Fruit fly (Drosophila melanogaster) whole organism, prepupa: ENCODE data around the gene CG42544.

ENCODE experiments used
- Blimp-1 ChIP-seq: fragments of 200-800 bp; sonication (Bioruptor generic); optimal IDR thresholded peaks from 3 replicates; lab custom pipeline; 2017; ENCODE audit warnings: missing biosample characterization, missing genetic modification characterization, mild to moderate bottlenecking, moderate library complexity, missing genetic modification reagents
- CG11762 ChIP-seq: fragments of 200-800 bp; sonication (Bioruptor generic); optimal IDR thresholded peaks from 3 replicates; lab custom pipeline; 2016; ENCODE audit warnings: missing biosample characterization, missing genetic modification characterization; ENCODE audit not compliant: insufficient read depth
- CG15336 ChIP-seq: fragments of 200-800 bp; sonication (Bioruptor generic); IDR thresholded peaks from 2 replicates; pipeline ENCODE4 v1.3.6; 2022; ENCODE audit warnings: missing biosample characterization, missing genetic modification characterization
- CG1621 ChIP-seq: fragments of 200-800 bp; sonication (Bioruptor generic); optimal IDR thresholded peaks from 3 replicates; lab custom pipeline; 2018; ENCODE audit warnings: missing biosample characterization, mild to moderate bottlenecking, missing genetic modification characterization
- CG16779 ChIP-seq: fragments of 200-800 bp; sonication (Bioruptor generic); optimal IDR thresholded peaks from 3 replicates; lab custom pipeline; 2017; ENCODE audit warnings: missing biosample characterization, mild to moderate bottlenecking, missing genetic modification characterization
- CG3032 ChIP-seq: fragments of 200-800 bp; optimal IDR thresholded peaks from 2 replicates; lab custom pipeline; 2019; ENCODE audit warnings: missing biosample characterization, mild to moderate bottlenecking, missing genetic modification characterization, moderate library complexity
- CG32006 ChIP-seq: fragments of 200-800 bp; sonication (Bioruptor generic); optimal IDR thresholded peaks from 3 replicates; lab custom pipeline; 2017; ENCODE audit warnings: missing biosample characterization, mild to moderate bottlenecking, missing genetic modification characterization
- CG6163 ChIP-seq: fragments of 200-800 bp; sonication (Bioruptor generic); IDR thresholded peaks from 3 replicates; pipeline ENCODE4 v1.3.6; 2022; ENCODE audit warnings: missing biosample characterization, missing genetic modification characterization
- CG6808 ChIP-seq: fragments of 200-800 bp; sonication (Bioruptor generic); optimal IDR thresholded peaks from 3 replicates; lab custom pipeline; 2017; ENCODE audit warnings: missing biosample characterization, missing genetic modification characterization, mild to moderate bottlenecking, moderate library complexity, missing genetic modification reagents
- CG6854 ChIP-seq: fragments of 200-800 bp; sonication (Bioruptor generic); optimal IDR thresholded peaks from 2 replicates; lab custom pipeline; 2017; ENCODE audit warnings: missing biosample characterization, mild to moderate bottlenecking, missing genetic modification characterization
- CG7368 ChIP-seq: fragments of 200-800 bp; sonication (Bioruptor generic); optimal IDR thresholded peaks from 3 replicates; lab custom pipeline; 2016; ENCODE audit warnings: missing biosample characterization, missing genetic modification characterization
- CG8119 ChIP-seq: fragments of 200-800 bp; sonication (Bioruptor generic); IDR thresholded peaks from 3 replicates; pipeline ENCODE4 v1.3.6; 2022; ENCODE audit warnings: missing biosample characterization, missing genetic modification characterization
- CG8319 ChIP-seq: fragments of 200-800 bp; sonication (Bioruptor generic); optimal IDR thresholded peaks from 3 replicates; lab custom pipeline; 2016; ENCODE audit warnings: missing biosample characterization, missing genetic modification characterization
- Eip78C ChIP-seq: fragments of 200-800 bp; sonication (Bioruptor generic); peaks from one replicate; lab custom pipeline; 2016; ENCODE audit warnings: missing biosample characterization, missing genetic modification characterization
- Eip93F ChIP-seq: fragments of 200-800 bp; sonication (Bioruptor generic); optimal IDR thresholded peaks from 2 replicates; lab custom pipeline; 2016; ENCODE audit warnings: missing biosample characterization, mild to moderate bottlenecking, missing genetic modification characterization
- Ets96B ChIP-seq: fragments of 200-800 bp; optimal IDR thresholded peaks from 2 replicates; lab custom pipeline; 2019; ENCODE audit warnings: missing biosample characterization, mild to moderate bottlenecking, missing genetic modification characterization, moderate library complexity
- Hr4 ChIP-seq: fragments of 200-800 bp; sonication (Bioruptor generic); optimal IDR thresholded peaks from 3 replicates; lab custom pipeline; 2016; ENCODE audit warnings: missing biosample characterization, missing genetic modification characterization
- Lpt ChIP-seq: fragments of 200-800 bp; sonication (Bioruptor generic); optimal IDR thresholded peaks from 3 replicates; lab custom pipeline; 2016; ENCODE audit warnings: missing biosample characterization, missing genetic modification characterization
- achi ChIP-seq: fragments of 200-800 bp; sonication (Bioruptor generic); optimal IDR thresholded peaks from 3 replicates; lab custom pipeline; 2016; ENCODE audit warnings: missing biosample characterization, missing genetic modification characterization
- cyc ChIP-seq: fragments of 200-800 bp; sonication (Bioruptor generic); optimal IDR thresholded peaks from 3 replicates; lab custom pipeline; 2016; ENCODE audit warnings: missing biosample characterization, missing genetic modification characterization
- dac ChIP-seq: fragments of 200-800 bp; sonication (Bioruptor generic); optimal IDR thresholded peaks from 2 replicates; lab custom pipeline; 2017; ENCODE audit warnings: missing biosample characterization, mild to moderate bottlenecking, missing genetic modification characterization
- dsx ChIP-seq: fragments of 200-800 bp; optimal IDR thresholded peaks from 3 replicates; lab custom pipeline; 2019; ENCODE audit warnings: missing biosample characterization, mild to moderate bottlenecking, missing genetic modification characterization, moderate library complexity; ENCODE audit not compliant: poor library complexity, severe bottlenecking
- eg ChIP-seq: fragments of 200-800 bp; sonication (Bioruptor generic); IDR thresholded peaks from 3 replicates; pipeline ENCODE4 v1.3.6; 2022; ENCODE audit warnings: missing biosample characterization, missing genetic modification characterization
- fd85E ChIP-seq: fragments of 200-800 bp; sonication (Bioruptor generic); optimal IDR thresholded peaks from 3 replicates; lab custom pipeline; 2016; ENCODE audit warnings: missing biosample characterization, missing genetic modification characterization
- net ChIP-seq: fragments of 200-800 bp; sonication (Bioruptor generic); optimal IDR thresholded peaks from 3 replicates; lab custom pipeline; 2016; ENCODE audit warnings: missing biosample characterization, missing genetic modification characterization
- salr ChIP-seq, 2 experiments: fragments of 200-800 bp; sonication (Bioruptor generic); optimal IDR thresholded peaks; 3 replicates each; lab custom pipeline; 2016 to 2018; ENCODE audit warnings: missing biosample characterization in 2 of 2, missing genetic modification characterization in 2 of 2, mild to moderate bottlenecking in 1 of 2
- spab ChIP-seq: fragments of 200-800 bp; sonication (Bioruptor generic); optimal IDR thresholded peaks from 2 replicates; lab custom pipeline; 2017; ENCODE audit warnings: missing biosample characterization, mild to moderate bottlenecking, missing genetic modification characterization, missing genetic modification reagents
- ss ChIP-seq, 2 experiments: fragments of 200-800 bp; sonication (Bioruptor generic); optimal IDR thresholded peaks; 2 replicates in 1 of 2; 3 replicates in 1 of 2; lab custom pipeline; 2017 to 2018; ENCODE audit warnings: mild to moderate bottlenecking in 2 of 2, missing biosample characterization in 2 of 2, missing genetic modification characterization in 2 of 2, moderate library complexity in 1 of 2
- svp ChIP-seq: fragments of 200-800 bp; sonication (Bioruptor generic); peaks from one replicate; lab custom pipeline; 2016; ENCODE audit warnings: missing biosample characterization, missing genetic modification characterization
- topi ChIP-seq: fragments of 200-800 bp; sonication (Bioruptor generic); optimal IDR thresholded peaks from 3 replicates; lab custom pipeline; 2016; ENCODE audit warnings: missing biosample characterization, missing genetic modification characterization
- vri ChIP-seq: fragments of 200-800 bp; sonication (Bioruptor generic); optimal IDR thresholded peaks from 3 replicates; lab custom pipeline; 2016; ENCODE audit warnings: missing biosample characterization, mild to moderate bottlenecking, missing genetic modification characterization

The CG42544 gene

DNA sequence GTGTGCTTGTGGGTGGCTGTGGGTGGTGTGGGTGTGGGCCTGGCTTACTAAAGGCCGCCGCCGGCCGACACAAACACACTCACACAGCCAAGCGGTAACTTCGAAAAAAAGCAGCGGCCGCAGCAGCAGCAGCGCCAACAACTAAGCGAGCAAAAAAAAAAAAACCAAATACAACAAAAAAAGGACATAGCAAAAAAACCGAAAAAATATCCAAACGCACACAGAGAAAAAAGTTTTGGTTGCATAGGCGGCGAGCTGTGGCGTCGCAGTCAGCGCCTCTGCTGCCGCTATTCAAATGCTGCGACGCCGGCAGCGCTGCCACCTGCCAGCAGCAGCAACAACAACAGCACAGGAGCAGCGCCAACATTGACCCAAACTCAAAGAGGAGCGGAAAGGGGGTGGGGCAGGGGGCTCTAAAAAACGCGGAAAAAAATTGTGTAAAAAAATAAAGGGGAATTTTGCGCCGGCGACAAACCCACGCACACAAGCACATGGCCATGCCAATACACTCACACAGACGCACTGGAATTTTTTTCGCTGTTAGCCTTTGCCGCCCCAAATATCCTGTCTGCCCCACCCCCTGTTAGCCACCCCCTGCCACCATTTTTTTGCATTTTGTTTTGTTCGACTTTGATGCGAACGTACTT, 22.0 kb upstream of the CG42544 start (continued):
- no peak for TF ChIP-seq salr (GFP tag; optimal IDR thresholded peaks at IDR 0.05; lab: Kevin White, UChicago)
- no peak for TF ChIP-seq cyc (GFP tag; lab: Kevin White, UChicago)
- no peak for TF ChIP-seq CG8319 (GFP tag; lab: Kevin White, UChicago)
- peak; percentile 14 for TF ChIP-seq CG6808
- no peak for TF ChIP-seq CG15336 (GFP tag; lab: Robert Waterston, UW)
- TF ChIP-seq Hr4 (GFP tag; lab: Kevin White, UChicago): no peak
- TF ChIP-seq Eip93F (GFP tag; lab: Kevin White, UChicago): no peak

DNA sequence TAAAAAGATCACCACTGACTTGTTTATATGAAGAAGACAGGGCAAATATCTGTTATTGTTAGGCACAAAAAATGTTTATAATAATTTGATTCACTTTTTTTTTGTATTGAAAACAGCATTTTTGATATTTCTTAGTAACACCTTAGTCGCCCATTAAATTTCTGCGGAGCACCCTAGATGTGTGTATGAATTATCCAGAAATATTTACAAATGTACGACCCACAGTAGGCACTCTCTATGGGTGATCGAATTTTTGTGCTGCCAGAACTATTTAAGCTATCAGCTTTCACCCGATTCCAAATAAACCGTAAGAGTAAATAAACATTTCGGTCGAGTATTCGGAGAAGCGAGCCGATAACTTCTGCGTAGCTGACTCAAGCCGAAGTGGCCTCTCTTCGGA, 18.7 kb upstream of the CG42544 start, which contains the start of gene RacGAP84C:
RacGAP84C (plus strand) TSS at position 301 of the 400 bp plus-strand sequence.
- no peak for TF ChIP-seq CG15336 (GFP tag; lab: Robert Waterston, UW)
- TF ChIP-seq CG7368 (GFP tag; lab: Kevin White, UChicago): no peak
- no peak for TF ChIP-seq net
- TF ChIP-seq CG16779 (tag; lab: Kevin White, UChicago): no peak
- no peak for TF ChIP-seq cyc (GFP tag; lab: Kevin White, UChicago)
- no peak for TF ChIP-seq spab (GFP tag; lab: Kevin White, UChicago)
- TF ChIP-seq CG32006 (GFP tag; lab: Kevin White, UChicago): no peak
- no peak for TF ChIP-seq fd85E
- no peak for TF ChIP-seq salr (GFP tag; optimal IDR thresholded peaks at IDR 0.05; lab: Kevin White, UChicago)
- no peak for TF ChIP-seq topi
- no peak for TF ChIP-seq CG6163 (GFP tag; lab: Robert Waterston, UW)
- TF ChIP-seq achi (GFP tag; lab: Kevin White, UChicago): no peak
- no peak for TF ChIP-seq Blimp-1 (GFP tag; lab: Kevin White, UChicago)
- no peak for TF ChIP-seq Eip78C
- TF ChIP-seq CG1621: no peak

DNA sequence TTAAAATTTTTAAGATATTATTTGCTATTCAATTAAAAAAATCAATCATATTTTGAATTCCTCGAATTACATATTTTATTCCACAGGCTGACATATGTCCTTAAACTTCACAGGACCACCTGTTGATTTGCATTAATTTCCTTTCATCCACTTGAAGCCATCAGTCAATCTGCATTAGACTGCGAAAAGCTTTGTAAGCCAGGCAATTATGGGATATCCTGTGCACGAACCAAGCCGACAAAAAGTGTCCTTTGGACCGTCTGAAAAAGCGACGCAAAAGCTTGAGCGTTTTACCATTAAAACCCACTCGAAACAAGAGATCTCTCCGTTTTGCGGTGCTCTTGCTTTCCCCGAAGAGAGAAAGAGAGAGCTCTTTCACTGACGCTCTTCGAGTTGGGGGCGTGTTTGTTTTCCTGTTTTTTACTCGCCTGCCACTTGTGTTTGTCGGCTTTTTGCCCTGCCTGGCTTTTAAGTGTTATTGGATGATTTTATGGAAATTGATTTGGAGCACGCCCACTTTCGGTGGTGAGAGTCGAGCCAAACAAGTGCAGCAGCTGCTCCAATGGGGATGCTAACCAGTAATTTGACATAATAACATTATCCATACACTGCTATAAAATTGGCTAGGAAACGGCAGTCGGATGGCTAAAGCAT, 2.3 kb downstream of the CG42544 start:
- TF ChIP-seq dsx (GFP tag; lab: Kevin White, UChicago) (no peak), CG15336 (GFP tag; lab: Robert Waterston, UW) (peak; percentile 32; the same call in 1 of the 2 replicates)
- TF ChIP-seq, all 60 proteins: peak for 1

DNA sequence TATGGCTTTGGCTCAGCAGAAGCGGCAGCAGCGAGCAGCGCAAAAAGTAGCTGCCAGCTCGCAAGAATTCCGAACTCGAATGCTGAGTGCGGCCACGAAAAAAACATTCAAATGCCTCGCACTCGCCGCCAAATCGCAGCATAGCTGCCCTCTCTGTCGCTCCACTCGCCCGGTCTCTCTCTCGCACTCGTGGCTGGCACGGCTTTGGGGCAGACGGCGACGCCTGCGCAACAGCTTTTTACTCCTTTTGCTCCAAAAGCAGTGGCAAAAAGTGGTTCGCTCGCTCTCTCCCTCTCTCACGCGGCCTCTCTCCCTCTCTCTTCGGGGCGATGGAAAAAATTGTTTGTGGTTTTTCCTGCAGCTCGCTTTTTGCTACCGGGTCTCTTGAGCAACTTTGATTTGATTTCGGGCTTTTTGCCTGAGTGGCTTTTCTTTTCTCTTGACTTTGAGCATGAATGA, 5.2 kb downstream of the CG42544 start, which contains the start of gene rn:
rn (minus strand) TSS at position 51 of the 459 bp plus-strand sequence.
- peak; percentile 13 for TF ChIP-seq CG32006 (GFP tag; lab: Kevin White, UChicago)
- peak; percentile 12 for TF ChIP-seq dsx (GFP tag; lab: Kevin White, UChicago)
- TF ChIP-seq achi (GFP tag; lab: Kevin White, UChicago): no peak
- TF ChIP-seq CG1621: peak; percentile 13
- TF ChIP-seq Eip78C: peak; percentile 7
- peak; percentile 61 for TF ChIP-seq eg (GFP tag; lab: Robert Waterston, UW)
- TF ChIP-seq CG8119: 0 out of 3 replicates have a peak, but pooled peaks have one; percentile 50
- TF ChIP-seq Lpt (GFP tag; lab: Kevin White, UChicago): no peak
- TF ChIP-seq ss (GFP tag; optimal IDR thresholded peaks at IDR 0.05; lab: Kevin White, UChicago): peak in 1 of 2 experiments; percentile 46
- 0 out of 2 replicates have a peak, but pooled peaks have one; percentile 15 for TF ChIP-seq CG15336 (GFP tag; lab: Robert Waterston, UW)
- TF ChIP-seq dac (GFP tag; lab: Kevin White, UChicago): no peak
- TF ChIP-seq svp (GFP tag; lab: Kevin White, UChicago): no peak
- TF ChIP-seq salr (GFP tag; optimal IDR thresholded peaks at IDR 0.05; lab: Kevin White, UChicago): no peak
- peak; percentile 4 for TF ChIP-seq Ets96B (tag; lab: Kevin White, UChicago)
- no peak for TF ChIP-seq CG6854 (GFP tag; lab: Kevin White, UChicago)
- TF ChIP-seq vri (GFP tag; lab: Kevin White, UChicago): peak; percentile 18
- peak; percentile 8 for TF ChIP-seq CG3032
- TF ChIP-seq CG6163 (GFP tag; lab: Robert Waterston, UW): peak; percentile 70
- TF ChIP-seq CG11762 (GFP tag; lab: Kevin White, UChicago): no peak
- TF ChIP-seq, all 60 proteins: peak for 12
